Fruit fly (Drosophila melanogaster): ENCODE measurements around the gene tal-2A.

Gene tal-2A

dm6 chr3R:13845250-13845699 is 32.4 kb downstream of the tal-2A start:
- TF ChIP-seq CG13204 (GFP tag; optimal IDR thresholded peaks at IDR 0.05) = peak; percentile 89
- TF ChIP-seq Pif1B (GFP tag; optimal IDR thresholded peaks at IDR 0.05) = peak; percentile 85
- TF ChIP-seq Pif1A (GFP tag; optimal IDR thresholded peaks at IDR 0.05) = peak; percentile 69
- peak; percentile 81 for TF ChIP-seq CG17806 (tag; optimal IDR thresholded peaks at IDR 0.05)
- TF ChIP-seq CG14655 (GFP tag; optimal IDR thresholded peaks at IDR 0.05) = peak; percentile 77
- peak; percentile 74 for TF ChIP-seq rn (GFP tag; IDR thresholded peaks at IDR 0.05)
- peak; percentile 92 for TF ChIP-seq CG15710 (tag; optimal IDR thresholded peaks at IDR 0.05)
- peak; percentile 50 for TF ChIP-seq D1 (tag; optimal IDR thresholded peaks at IDR 0.05)
- no peak for TF ChIP-seq CG10348 (GFP tag; IDR thresholded peaks at IDR 0.05)
- peak; percentile 91 for TF ChIP-seq CG4496 (GFP tag; IDR thresholded peaks at IDR 0.05)
- TF ChIP-seq Snoo (tag; optimal IDR thresholded peaks at IDR 0.05) = peak; percentile 76
- TF ChIP-seq CG32121 (GFP tag; IDR thresholded peaks at IDR 0.05) = peak; percentile 88
- TF ChIP-seq Ets98B (GFP tag; IDR thresholded peaks at IDR 0.05) = peak; percentile 87
- peak; percentile 66 for TF ChIP-seq CG8301 (tag; optimal IDR thresholded peaks at IDR 0.05)
- peak; percentile 90 for TF ChIP-seq CG9948 (tag; optimal IDR thresholded peaks at IDR 0.05)
- peak; percentile 80 for TF ChIP-seq gl (tag; optimal IDR thresholded peaks at IDR 0.05)
- TF ChIP-seq fd96Ca (GFP tag; IDR thresholded peaks at IDR 0.05) = peak; percentile 89
- TF ChIP-seq CG8159 (tag; optimal IDR thresholded peaks at IDR 0.05) = peak; percentile 87
- TF ChIP-seq EcR (GFP tag; optimal IDR thresholded peaks at IDR 0.05) = peak; percentile 55
- TF ChIP-seq CG34367 (tag; optimal IDR thresholded peaks at IDR 0.05) = peak; percentile 90
- TF ChIP-seq CG12605 (GFP tag; IDR thresholded peaks at IDR 0.05) = peak; percentile 83

- TF ChIP-seq CG17806 (tag; optimal IDR thresholded peaks at IDR 0.05) (peak; percentile 56), CG9948 (tag; optimal IDR thresholded peaks at IDR 0.05) (peak; percentile 77), Pif1A (GFP tag; optimal IDR thresholded peaks at IDR 0.05) (no peak), CG13204 (GFP tag; optimal IDR thresholded peaks at IDR 0.05) (no peak), CG4496 (GFP tag; IDR thresholded peaks at IDR 0.05) (no peak), CG15710 (tag; optimal IDR thresholded peaks at IDR 0.05) (peak; percentile 69), CG12605 (GFP tag; IDR thresholded peaks at IDR 0.05) (no peak), Ets98B (GFP tag; IDR thresholded peaks at IDR 0.05) (no peak), D1 (tag; optimal IDR thresholded peaks at IDR 0.05) (peak; percentile 38), CG14655 (GFP tag; optimal IDR thresholded peaks at IDR 0.05) (peak; percentile 73), CG8301 (tag; optimal IDR thresholded peaks at IDR 0.05) (peak; percentile 52), CG10348 (GFP tag; IDR thresholded peaks at IDR 0.05) (no peak), CG34367 (tag; optimal IDR thresholded peaks at IDR 0.05) (peak; percentile 64), gl (tag; optimal IDR thresholded peaks at IDR 0.05) (no peak), EcR (GFP tag; optimal IDR thresholded peaks at IDR 0.05) (no peak), fd96Ca (GFP tag; IDR thresholded peaks at IDR 0.05) (no peak), Snoo (tag; optimal IDR thresholded peaks at IDR 0.05) (peak; percentile 36), Pif1B (GFP tag; optimal IDR thresholded peaks at IDR 0.05) (peak; percentile 22), rn (GFP tag; IDR thresholded peaks at IDR 0.05) (no peak), CG32121 (GFP tag; IDR thresholded peaks at IDR 0.05) (no peak), CG8159 (tag; optimal IDR thresholded peaks at IDR 0.05) (peak; percentile 74)
Observed at dm6 chr3R:13845926-13846325, 33.0 kb downstream of the tal-2A start.

- TF ChIP-seq gl (tag; optimal IDR thresholded peaks at IDR 0.05) (no peak), Pif1A (GFP tag; optimal IDR thresholded peaks at IDR 0.05) (peak; percentile 27), CG14655 (GFP tag; optimal IDR thresholded peaks at IDR 0.05) (peak; percentile 55), CG34367 (tag; optimal IDR thresholded peaks at IDR 0.05) (no peak), rn (GFP tag; IDR thresholded peaks at IDR 0.05) (no peak), Ets98B (GFP tag; IDR thresholded peaks at IDR 0.05) (0 out of 2 replicates have a peak, but pooled peaks have one; percentile 26), CG12605 (GFP tag; IDR thresholded peaks at IDR 0.05) (no peak), CG10348 (GFP tag; IDR thresholded peaks at IDR 0.05) (no peak), CG17806 (tag; optimal IDR thresholded peaks at IDR 0.05) (peak; percentile 27), EcR (GFP tag; optimal IDR thresholded peaks at IDR 0.05) (no peak), CG8301 (tag; optimal IDR thresholded peaks at IDR 0.05) (peak; percentile 41)
Observed at dm6 chr3R:13847289-13847688, 34.4 kb downstream of the tal-2A start.

dm6 chr3R:13848272-13848671 is 35.4 kb downstream of the tal-2A start:
- TF ChIP-seq fd96Ca (GFP tag; IDR thresholded peaks at IDR 0.05) (no peak), rn (GFP tag; IDR thresholded peaks at IDR 0.05) (no peak), CG10348 (GFP tag; IDR thresholded peaks at IDR 0.05) (no peak), CG15710 (tag; optimal IDR thresholded peaks at IDR 0.05) (peak; percentile 59), CG9948 (tag; optimal IDR thresholded peaks at IDR 0.05) (peak; percentile 67), CG8301 (tag; optimal IDR thresholded peaks at IDR 0.05) (no peak), Pif1B (GFP tag; optimal IDR thresholded peaks at IDR 0.05) (no peak), CG12605 (GFP tag; IDR thresholded peaks at IDR 0.05) (no peak), CG8159 (tag; optimal IDR thresholded peaks at IDR 0.05) (peak; percentile 53), D1 (tag; optimal IDR thresholded peaks at IDR 0.05) (peak; percentile 22), CG17806 (tag; optimal IDR thresholded peaks at IDR 0.05) (peak; percentile 50), CG34367 (tag; optimal IDR thresholded peaks at IDR 0.05) (peak; percentile 17), CG4496 (GFP tag; IDR thresholded peaks at IDR 0.05) (no peak), CG14655 (GFP tag; optimal IDR thresholded peaks at IDR 0.05) (peak; percentile 66)

dm6 chr3R:13849327-13849726 is 36.4 kb downstream of the tal-2A start:
- TF ChIP-seq CG34367 (tag; optimal IDR thresholded peaks at IDR 0.05) (peak; percentile 73), CG14655 (GFP tag; optimal IDR thresholded peaks at IDR 0.05) (peak; percentile 63), CG8301 (tag; optimal IDR thresholded peaks at IDR 0.05) (peak; percentile 48), CG9948 (tag; optimal IDR thresholded peaks at IDR 0.05) (peak; percentile 76), CG17806 (tag; optimal IDR thresholded peaks at IDR 0.05) (peak; percentile 82), Ets98B (GFP tag; IDR thresholded peaks at IDR 0.05) (no peak), rn (GFP tag; IDR thresholded peaks at IDR 0.05) (no peak), Pif1A (GFP tag; optimal IDR thresholded peaks at IDR 0.05) (peak; percentile 38), CG10348 (GFP tag; IDR thresholded peaks at IDR 0.05) (no peak), gl (tag; optimal IDR thresholded peaks at IDR 0.05) (peak; percentile 34), Snoo (tag; optimal IDR thresholded peaks at IDR 0.05) (peak; percentile 64), CG13204 (GFP tag; optimal IDR thresholded peaks at IDR 0.05) (peak; percentile 22), CG8159 (tag; optimal IDR thresholded peaks at IDR 0.05) (peak; percentile 80), Pif1B (GFP tag; optimal IDR thresholded peaks at IDR 0.05) (peak; percentile 65), fd96Ca (GFP tag; IDR thresholded peaks at IDR 0.05) (no peak), CG32121 (GFP tag; IDR thresholded peaks at IDR 0.05) (no peak), CG15710 (tag; optimal IDR thresholded peaks at IDR 0.05) (peak; percentile 75), EcR (GFP tag; optimal IDR thresholded peaks at IDR 0.05) (no peak), D1 (tag; optimal IDR thresholded peaks at IDR 0.05) (peak; percentile 53), CG12605 (GFP tag; IDR thresholded peaks at IDR 0.05) (peak; percentile 33; the same call in 1 of the 2 replicates), CG4496 (GFP tag; IDR thresholded peaks at IDR 0.05) (no peak)

Data from whole organism, pupa.